Worm (Caenorhabditis elegans) whole organism, L3 larva: ENCODE data around the gene C25G4.17.

Experiments
- R02D3.7 ChIP-seq: fragments of 150-350 bp; optimal IDR thresholded peaks from 2 replicates; lab custom pipeline; 2014; ENCODE audit warnings: missing biosample characterization, missing genetic modification characterization
- ZK546.5 ChIP-seq: sonication (generic microtip); optimal IDR thresholded peaks from 2 replicates; lab custom pipeline; 2017; ENCODE audit warnings: missing biosample characterization, missing genetic modification characterization
- ceh-82 ChIP-seq: fragments of 150-350 bp; optimal IDR thresholded peaks from 2 replicates; lab custom pipeline; 2014; ENCODE audit warnings: missing biosample characterization, missing genetic modification characterization
- elt-3 ChIP-seq, 3 experiments: fragments of 150-350 bp in 1 of 3; sonication (generic microtip) in 2 of 3; optimal IDR thresholded peaks; 2 replicates in 2 of 3; 4 replicates in 1 of 3; lab custom pipeline; 2014 to 2017; ENCODE audit warnings: missing biosample characterization in 3 of 3, missing genetic modification characterization in 3 of 3
- fos-1 ChIP-seq: fragments of 150-350 bp; optimal IDR thresholded peaks from 2 replicates; lab custom pipeline; 2014; ENCODE audit warnings: missing biosample characterization, missing genetic modification characterization
- lin-15B ChIP-seq: fragments of 150-350 bp; optimal IDR thresholded peaks from 2 replicates; lab custom pipeline; 2014; ENCODE audit warnings: missing biosample characterization, missing genetic modification characterization
- lin-39 ChIP-seq: fragments of 150-350 bp; optimal IDR thresholded peaks from 2 replicates; lab custom pipeline; 2018; ENCODE audit warnings: missing biosample characterization, missing genetic modification reagents, missing genetic modification characterization
- nhr-11 ChIP-seq: fragments of 150-350 bp; optimal IDR thresholded peaks from 2 replicates; lab custom pipeline; 2014; ENCODE audit warnings: missing biosample characterization, missing genetic modification characterization
- nhr-25 ChIP-seq: sonication (generic microtip); optimal IDR thresholded peaks from 2 replicates; lab custom pipeline; 2017; ENCODE audit warnings: missing biosample characterization, missing genetic modification characterization
- tbx-2 ChIP-seq: sonication (generic microtip); optimal IDR thresholded peaks from 2 replicates; lab custom pipeline; 2016; ENCODE audit warnings: mild to moderate bottlenecking, missing genetic modification characterization, missing compliant biosample characterization
- unc-39 ChIP-seq: sonication (generic microtip); optimal IDR thresholded peaks from 4 replicates; lab custom pipeline; 2017; ENCODE audit warnings: missing biosample characterization, missing genetic modification characterization
- ztf-11 ChIP-seq: fragments of 150-350 bp; optimal IDR thresholded peaks from 2 replicates; lab custom pipeline; 2014; ENCODE audit warnings: missing biosample characterization, missing genetic modification characterization
- ztf-4 ChIP-seq: fragments of 150-350 bp; optimal IDR thresholded peaks from 2 replicates; lab custom pipeline; 2014; ENCODE audit warnings: missing biosample characterization, missing genetic modification characterization

DNA sequence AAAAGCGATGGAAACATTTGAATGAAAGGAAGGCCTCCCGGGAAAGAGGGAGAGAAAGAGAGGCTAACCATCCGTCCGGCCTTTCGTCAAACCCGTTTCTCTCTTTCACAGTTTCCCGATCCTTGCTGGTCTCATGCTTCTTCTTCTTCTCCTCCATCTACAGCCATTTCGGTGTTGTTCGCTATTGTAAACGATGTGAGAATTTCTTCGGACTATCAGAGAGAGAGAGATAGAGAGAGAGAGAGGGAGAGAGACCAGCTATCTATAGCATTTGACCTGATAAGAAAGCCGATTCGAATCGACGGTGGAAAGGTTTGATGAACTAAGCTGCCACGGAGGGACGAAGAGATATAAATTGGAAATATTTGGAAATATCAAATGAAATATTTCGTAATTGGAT is 38.4 kb upstream of the C25G4.17 start:
- peak in 1 of 3 experiments; percentile 1 for TF ChIP-seq elt-3 (tag; optimal IDR thresholded peaks at IDR 0.05; lab: Kevin White, UChicago)
- TF ChIP-seq ztf-4 (tag; lab: Kevin White, UChicago) = no peak
- TF ChIP-seq nhr-11 (tag; lab: Kevin White, UChicago) = no peak
- no peak for TF ChIP-seq fos-1 (tag; lab: Kevin White, UChicago)
- TF ChIP-seq tbx-2 (tag; lab: Kevin White, UChicago) = no peak
- TF ChIP-seq unc-39 (tag; lab: Kevin White, UChicago) = no peak
- no peak for TF ChIP-seq ztf-11 (tag; lab: Kevin White, UChicago)
- no peak for TF ChIP-seq ZK546.5
- peak; percentile 68 for TF ChIP-seq nhr-25 (tag; lab: Kevin White, UChicago)
- no peak for TF ChIP-seq lin-39 (tag; lab: Kevin White, UChicago)
- TF ChIP-seq R02D3.7 (tag; lab: Kevin White, UChicago) = no peak
- no peak for TF ChIP-seq ceh-82 (tag; lab: Kevin White, UChicago)
- no peak for TF ChIP-seq lin-15B
